Fruit fly (Drosophila melanogaster): ENCODE results near the gene CLIP-190.

dm6 chr2L:17410358-17410757 lies 25.9 kb downstream of the CLIP-190 start, which contains the start of the genes Polr2J and CG15141:
- TF ChIP-seq luna (GFP tag; optimal IDR thresholded peaks at IDR 0.05), result no peak
- TF ChIP-seq ase (GFP tag; IDR thresholded peaks at IDR 0.05), result peak; percentile 79
- no peak; the same call in 1 of the 2 replicates for TF ChIP-seq CG32767 (GFP tag; IDR thresholded peaks at IDR 0.05)
- TF ChIP-seq E2f2 (GFP tag; IDR thresholded peaks at IDR 0.05), result peak; percentile 72
- TF ChIP-seq CG11696 (GFP tag; IDR thresholded peaks at IDR 0.05), result no peak
- peak; percentile 83; the same call in 3 of the 4 replicates for TF ChIP-seq Gug (GFP tag; IDR thresholded peaks at IDR 0.05)
- TF ChIP-seq HLH54F (GFP tag; optimal IDR thresholded peaks at IDR 0.05), result peak; percentile 85
- peak; percentile 72; the same call in 2 of the 3 replicates for TF ChIP-seq B-H1 (GFP tag; IDR thresholded peaks at IDR 0.05)
- TF ChIP-seq hb (GFP tag; IDR thresholded peaks at IDR 0.05; ENCODE audit: partially characterized antibody), result peak; percentile 69; the same call in 2 of the 3 replicates
- TF ChIP-seq sc (optimal IDR thresholded peaks at IDR 0.05), result no peak
- TF ChIP-seq sc (GFP tag; optimal IDR thresholded peaks at IDR 0.05), result peak; percentile 56
